Worm (Caenorhabditis elegans) whole organism, young adult: ENCODE data around the gene sco-1.

Experiments
- B0019.2 ChIP-seq: fragments of 200-800 bp; sonication (Bioruptor generic); conservative IDR thresholded peaks from 2 replicates; pipeline ENCODE4 v1.3.6; 2022; ENCODE audit warnings: missing genetic modification reagents, missing genetic modification characterization, missing compliant biosample characterization
- C06A6.2 ChIP-seq: fragments of 200-800 bp; sonication (Bioruptor generic); conservative IDR thresholded peaks from 2 replicates; pipeline ENCODE4 v1.3.6; 2022; ENCODE audit warnings: missing genetic modification characterization, missing compliant biosample characterization
- C17E4.6 ChIP-seq: fragments of 200-800 bp; sonication (Bioruptor generic); IDR thresholded peaks from 2 replicates; pipeline ENCODE4 v1.3.6; 2022; ENCODE audit warnings: missing genetic modification reagents, missing genetic modification characterization, missing compliant biosample characterization
- F23B12.7 ChIP-seq: sonication (generic microtip); optimal IDR thresholded peaks from 2 replicates; lab custom pipeline; 2017; ENCODE audit warnings: missing genetic modification characterization, mild to moderate bottlenecking, missing compliant biosample characterization, antibody characterized with exemption, moderate library complexity; ENCODE audit not compliant: insufficient read depth
- F37B4.10 ChIP-seq: fragments of 200-800 bp; sonication (Bioruptor generic); IDR thresholded peaks from 2 replicates; pipeline ENCODE4 v1.3.6; 2022; ENCODE audit warnings: missing genetic modification characterization, missing compliant biosample characterization
- F39B2.1 ChIP-seq: fragments of 200-800 bp; sonication (Bioruptor generic); IDR thresholded peaks from 2 replicates; pipeline ENCODE4 v1.3.6; 2022; ENCODE audit warnings: missing genetic modification reagents, missing genetic modification characterization, missing compliant biosample characterization
- F57C9.4 ChIP-seq: sonication (generic microtip); optimal IDR thresholded peaks from 2 replicates; lab custom pipeline; 2017; ENCODE audit warnings: mild to moderate bottlenecking, missing genetic modification characterization, missing compliant biosample characterization
- T26A5.8 ChIP-seq: sonication (generic microtip); optimal IDR thresholded peaks from 2 replicates; lab custom pipeline; 2016; ENCODE audit warnings: missing genetic modification characterization, missing compliant biosample characterization
- Y56A3A.18 ChIP-seq: fragments of 200-800 bp; sonication (Bioruptor generic); IDR thresholded peaks from 2 replicates; pipeline ENCODE4 v1.3.6; 2022; ENCODE audit warnings: missing genetic modification reagents, missing genetic modification characterization, missing compliant biosample characterization
- Y67H2A.10 ChIP-seq: fragments of 200-800 bp; sonication (Bioruptor generic); conservative IDR thresholded peaks from 2 replicates; pipeline ENCODE4 v1.3.6; 2022; ENCODE audit warnings: missing genetic modification reagents, missing genetic modification characterization, missing compliant biosample characterization
- Y95B8A.8 ChIP-seq: fragments of 200-800 bp; sonication (Bioruptor generic); IDR thresholded peaks from 2 replicates; pipeline ENCODE4 v1.3.6; 2022; ENCODE audit warnings: missing genetic modification reagents, missing genetic modification characterization, missing compliant biosample characterization
- atf-7 ChIP-seq: sonication (generic microtip); optimal IDR thresholded peaks from 2 replicates; lab custom pipeline; 2017; ENCODE audit warnings: mild to moderate bottlenecking, missing genetic modification characterization, missing compliant biosample characterization
- attf-6 ChIP-seq: fragments of 200-800 bp; sonication (Bioruptor generic); IDR thresholded peaks from 2 replicates; pipeline ENCODE4 v1.3.6; 2022; ENCODE audit warnings: missing genetic modification reagents, missing genetic modification characterization, missing compliant biosample characterization
- bed-1 ChIP-seq: fragments of 200-800 bp; sonication (Bioruptor generic); IDR thresholded peaks from 2 replicates; pipeline ENCODE4 v1.3.6; 2022; ENCODE audit warnings: missing genetic modification reagents, missing genetic modification characterization, missing compliant biosample characterization
- bed-2 ChIP-seq: fragments of 200-800 bp; sonication (Bioruptor generic); IDR thresholded peaks from 2 replicates; pipeline ENCODE4 v1.3.6; 2022; ENCODE audit warnings: missing genetic modification reagents, missing genetic modification characterization, missing compliant biosample characterization
- ccch-3 ChIP-seq: fragments of 200-800 bp; sonication (Bioruptor generic); optimal IDR thresholded peaks from 2 replicates; lab custom pipeline; 2018; ENCODE audit warnings: mild to moderate bottlenecking, missing genetic modification characterization, missing compliant biosample characterization
- ceh-79 ChIP-seq: sonication (generic microtip); optimal IDR thresholded peaks from 2 replicates; lab custom pipeline; 2017; ENCODE audit warnings: mild to moderate bottlenecking, missing genetic modification characterization, missing compliant biosample characterization
- chd-7 ChIP-seq: sonication (generic microtip); optimal IDR thresholded peaks from 2 replicates; lab custom pipeline; 2016; ENCODE audit warnings: mild to moderate bottlenecking, missing genetic modification characterization, moderate library complexity, missing compliant biosample characterization
- dpl-1 ChIP-seq: fragments of 150-350 bp; optimal IDR thresholded peaks from 2 replicates; lab custom pipeline; 2014; ENCODE audit warnings: missing biosample characterization, missing genetic modification reagents, missing genetic modification characterization
- efl-1 ChIP-seq: fragments of 150-350 bp; optimal IDR thresholded peaks from 2 replicates; lab custom pipeline; 2014; ENCODE audit warnings: missing biosample characterization, missing genetic modification reagents, missing genetic modification characterization
- ets-4 ChIP-seq: fragments of 200-800 bp; sonication (Bioruptor generic); optimal IDR thresholded peaks from 2 replicates; lab custom pipeline; 2018; ENCODE audit warnings: mild to moderate bottlenecking, missing genetic modification characterization, missing compliant biosample characterization
- fkh-3 ChIP-seq: sonication (generic microtip); optimal IDR thresholded peaks from 2 replicates; lab custom pipeline; 2016; ENCODE audit warnings: mild to moderate bottlenecking, missing genetic modification characterization, missing compliant biosample characterization
- hlh-12 ChIP-seq: sonication (generic microtip); optimal IDR thresholded peaks from 2 replicates; lab custom pipeline; 2016; ENCODE audit warnings: missing genetic modification characterization, missing compliant biosample characterization
- hrde-1 ChIP-seq: sonication (generic microtip); optimal IDR thresholded peaks from 2 replicates; lab custom pipeline; 2016; ENCODE audit warnings: missing genetic modification characterization, mild to moderate bottlenecking, missing compliant biosample characterization, moderate library complexity, missing genotype, missing genetic modification reagents, borderline replicate concordance
- lin-54 ChIP-seq: fragments of 200-800 bp; sonication (Bioruptor generic); optimal IDR thresholded peaks from 2 replicates; lab custom pipeline; 2018; ENCODE audit warnings: mild to moderate bottlenecking, missing genetic modification characterization, missing compliant biosample characterization
- lsy-27 ChIP-seq: sonication (generic microtip); optimal IDR thresholded peaks from 2 replicates; lab custom pipeline; 2017; ENCODE audit warnings: missing genetic modification characterization, mild to moderate bottlenecking, missing compliant biosample characterization, antibody characterized with exemption, missing genotype, borderline replicate concordance; ENCODE audit not compliant: insufficient read depth
- madf-6 ChIP-seq: fragments of 200-800 bp; sonication (Bioruptor generic); IDR thresholded peaks from 2 replicates; pipeline ENCODE4 v1.3.6; 2022; ENCODE audit warnings: missing genetic modification reagents, missing genetic modification characterization, missing compliant biosample characterization
- madf-8 ChIP-seq: fragments of 200-800 bp; sonication (Bioruptor generic); conservative IDR thresholded peaks from 2 replicates; pipeline ENCODE4 v1.3.6; 2022; ENCODE audit warnings: missing genetic modification reagents, missing genetic modification characterization, missing compliant biosample characterization
- mel-28 ChIP-seq: sonication (generic microtip); optimal IDR thresholded peaks from 2 replicates; lab custom pipeline; 2016; ENCODE audit warnings: borderline replicate concordance, mild to moderate bottlenecking, missing genetic modification characterization, missing compliant biosample characterization
- nhr-120 ChIP-seq: fragments of 200-800 bp; sonication (Bioruptor generic); IDR thresholded peaks from 2 replicates; pipeline ENCODE4 v1.3.6; 2022; ENCODE audit warnings: missing genetic modification characterization, missing compliant biosample characterization
- snpc-1.1 ChIP-seq: sonication (generic microtip); optimal IDR thresholded peaks from 2 replicates; lab custom pipeline; 2017; ENCODE audit warnings: missing genetic modification characterization, mild to moderate bottlenecking, missing compliant biosample characterization, antibody characterized with exemption, moderate library complexity, missing genotype, missing genetic modification reagents; ENCODE audit not compliant: insufficient read depth
- snpc-1.3 ChIP-seq: sonication (generic microtip); optimal IDR thresholded peaks from 2 replicates; lab custom pipeline; 2017; ENCODE audit warnings: missing genetic modification characterization, mild to moderate bottlenecking, missing compliant biosample characterization, antibody characterized with exemption, moderate library complexity, missing genotype, missing genetic modification reagents; ENCODE audit not compliant: insufficient read depth
- snpc-4 ChIP-seq, 5 experiments: fragments of 150-350 bp in 1 of 5; sonication (generic microtip) in 4 of 5; optimal IDR thresholded peaks; 2 replicates each; lab custom pipeline; 2014 to 2018; ENCODE audit warnings: missing genetic modification characterization in 5 of 5, missing biosample characterization in 3 of 5, antibody characterized with exemption in 2 of 5, mild to moderate bottlenecking in 2 of 5, missing compliant biosample characterization in 2 of 5, missing genotype in 2 of 5, moderate library complexity in 2 of 5, missing genetic modification reagents in 1 of 5
- unc-62 ChIP-seq: fragments of 150-350 bp; optimal IDR thresholded peaks from 2 replicates; lab custom pipeline; 2014; ENCODE audit warnings: missing biosample characterization, missing genetic modification reagents, missing genetic modification characterization
- zfh-2 ChIP-seq: fragments of 200-800 bp; sonication (Bioruptor generic); conservative IDR thresholded peaks from 2 replicates; pipeline ENCODE4 v1.3.6; 2022; ENCODE audit warnings: missing genetic modification reagents, missing genetic modification characterization, missing compliant biosample characterization
- zim-3 ChIP-seq: sonication (generic microtip); optimal IDR thresholded peaks from 2 replicates; lab custom pipeline; 2017; ENCODE audit warnings: mild to moderate bottlenecking, missing genetic modification characterization, moderate library complexity, missing compliant biosample characterization
- ztf-22 ChIP-seq: fragments of 200-800 bp; sonication (Bioruptor generic); optimal IDR thresholded peaks from 2 replicates; lab custom pipeline; 2018; ENCODE audit warnings: mild to moderate bottlenecking, missing genetic modification characterization, moderate library complexity, missing compliant biosample characterization
- ztf-28 ChIP-seq: fragments of 200-800 bp; sonication (Bioruptor generic); IDR thresholded peaks from 2 replicates; pipeline ENCODE4 v1.3.6; 2022; ENCODE audit warnings: missing genetic modification reagents, missing genetic modification characterization, missing compliant biosample characterization

Gene sco-1

ce11 chrII:4306921-4307630 lies 7.6 kb downstream of the sco-1 start, which contains the start of gene Y52E8A.3:
Gene Y52E8A.3 (minus strand): TSS chrII:4306971.
- no peak for TF ChIP-seq mel-28 (tag; lab: Kevin White, UChicago)
- TF ChIP-seq snpc-1.1 (tag; lab: Kevin White, UChicago) = no peak
- TF ChIP-seq F39B2.1 = no peak

- TF ChIP-seq nhr-120 (GFP tag; lab: Robert Waterston, UW) (peak; percentile 73; the same call in 1 of the 2 replicates), bed-1 (GFP tag; lab: Robert Waterston, UW) (0 out of 2 replicates have a peak, but pooled peaks have one; percentile 63), unc-62 (GFP tag; lab: Kevin White, UChicago) (peak; percentile 89)
These were observed 9.7 kb downstream of the sco-1 start for ce11 chrII:4309112-4309511.

- TF ChIP-seq F23B12.7 (tag; lab: Kevin White, UChicago) (no peak), madf-6 (GFP tag; lab: Robert Waterston, UW) (no peak), lsy-27 (tag; lab: Kevin White, UChicago) (no peak), zim-3 (tag; lab: Kevin White, UChicago) (no peak), fkh-3 (tag; lab: Kevin White, UChicago) (no peak), F39B2.1 (no peak), ztf-28 (no peak), ceh-79 (tag; lab: Kevin White, UChicago) (no peak)
These were observed 12.7 kb downstream of the sco-1 start, which contains the start of gene plep-1 for ce11 chrII:4312115-4312514. Gene plep-1 (minus strand): TSS chrII:4312215.

- TF ChIP-seq dpl-1 (GFP tag; lab: Kevin White, UChicago) = no peak
- no peak for TF ChIP-seq mel-28 (tag; lab: Kevin White, UChicago)
- no peak for TF ChIP-seq F57C9.4 (tag; lab: Kevin White, UChicago)
- TF ChIP-seq chd-7 = no peak
- TF ChIP-seq fkh-3 (tag; lab: Kevin White, UChicago) = no peak
- TF ChIP-seq T26A5.8 (tag; lab: Kevin White, UChicago) = no peak
- no peak for TF ChIP-seq madf-8
- TF ChIP-seq Y95B8A.8 (GFP tag; lab: Robert Waterston, UW) = no peak
- no peak for TF ChIP-seq F23B12.7 (tag; lab: Kevin White, UChicago)
- no peak for TF ChIP-seq Y67H2A.10 (GFP tag; lab: Robert Waterston, UW)
- no peak for TF ChIP-seq snpc-1.3 (tag; lab: Kevin White, UChicago)
- no peak for TF ChIP-seq ztf-22 (GFP tag; lab: Kevin White, UChicago)
- TF ChIP-seq C06A6.2 (GFP tag; lab: Robert Waterston, UW) = no peak
- no peak for TF ChIP-seq Y56A3A.18 (GFP tag; lab: Robert Waterston, UW)
- TF ChIP-seq hlh-12 (tag; lab: Kevin White, UChicago) = no peak
- no peak for TF ChIP-seq hrde-1 (tag; lab: Kevin White, UChicago)
- TF ChIP-seq bed-2 = no peak
- no peak for TF ChIP-seq lin-54 (GFP tag; lab: Kevin White, UChicago)
- TF ChIP-seq C17E4.6 = no peak
These were observed 16.6 kb downstream of the sco-1 start, which contains the start of gene srw-40 for ce11 chrII:4316011-4316410. Gene srw-40 (minus strand): TSS chrII:4316111.

DNA sequence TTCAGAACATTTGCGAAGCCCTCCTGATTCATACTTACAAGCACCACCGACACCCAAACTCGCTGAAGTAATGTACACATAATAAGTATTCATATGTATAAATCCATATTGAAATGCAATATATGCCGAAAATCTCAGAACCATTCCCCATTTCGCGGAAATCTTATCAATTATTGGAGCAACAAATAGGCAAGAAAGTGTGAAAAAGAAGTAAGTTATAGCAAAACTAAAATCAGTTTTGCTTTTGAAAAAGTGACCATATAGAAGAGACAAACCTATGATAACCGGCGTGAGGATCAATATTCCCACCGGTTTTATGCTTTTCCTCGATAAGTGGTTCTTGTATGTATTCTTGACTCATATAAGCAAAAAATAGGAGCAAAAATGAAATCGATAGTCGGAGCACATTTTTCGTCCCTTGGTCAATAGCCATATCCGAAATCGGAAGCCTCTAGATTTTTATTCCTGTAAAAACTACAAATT lies 20.1 kb downstream of the sco-1 start, which contains the start of gene Y52E8A.6:
Gene Y52E8A.6 (minus strand): TSS at position 433 of the 483 bp plus-strand sequence.
- TF ChIP-seq Y67H2A.10 (GFP tag; lab: Robert Waterston, UW) = no peak
- TF ChIP-seq zfh-2 (GFP tag; lab: Robert Waterston, UW) = no peak
- no peak for TF ChIP-seq ccch-3
- no peak for TF ChIP-seq snpc-1.1 (tag; lab: Kevin White, UChicago)
- no peak for TF ChIP-seq snpc-4 (GFP tag; optimal IDR thresholded peaks at IDR 0.05; lab: Kevin White, UChicago)
- no peak for TF ChIP-seq snpc-4 (tag; optimal IDR thresholded peaks at IDR 0.05; lab: Kevin White, UChicago)
- TF ChIP-seq hlh-12 (tag; lab: Kevin White, UChicago) = no peak
- no peak for TF ChIP-seq attf-6 (GFP tag; lab: Robert Waterston, UW)
- no peak for TF ChIP-seq efl-1 (GFP tag; lab: Kevin White, UChicago)
- TF ChIP-seq F37B4.10 (GFP tag; lab: Robert Waterston, UW) = no peak
- no peak for TF ChIP-seq ets-4
- TF ChIP-seq B0019.2 = no peak
- no peak for TF ChIP-seq ztf-22 (GFP tag; lab: Kevin White, UChicago)
- no peak for TF ChIP-seq atf-7 (tag; lab: Kevin White, UChicago)
